Worm (Caenorhabditis elegans): ENCODE data around the gene nas-25.

- TF ChIP-seq unc-39 (tag; optimal IDR thresholded peaks at IDR 0.05) (no peak), ztf-4 (tag; optimal IDR thresholded peaks at IDR 0.05) (no peak), nhr-237 (tag; optimal IDR thresholded peaks at IDR 0.05) (no peak), jun-1 (tag; optimal IDR thresholded peaks at IDR 0.05) (no peak), unc-62 (GFP tag; optimal IDR thresholded peaks at IDR 0.05) (no peak), pqm-1 (tag; optimal IDR thresholded peaks at IDR 0.05) (no peak), aly-2 (tag; optimal IDR thresholded peaks at IDR 0.05) (no peak), nhr-11 (tag; optimal IDR thresholded peaks at IDR 0.05) (no peak), fkh-2 (tag; optimal IDR thresholded peaks at IDR 0.05) (no peak), tbx-2 (tag; optimal IDR thresholded peaks at IDR 0.05) (no peak), ceh-28 (tag; optimal IDR thresholded peaks at IDR 0.05) (no peak)
Measured at ce11 chrII:8832941-8833340, 7.1 kb downstream of the nas-25 start.
